Worm (Caenorhabditis elegans): ENCODE measurements around the gene Y81G3A.6.

The Y81G3A.6 gene

ce11 chrII:13083752-13084214 is 1.5 kb upstream of the Y81G3A.6 start, which contains the start of the genes Y81G3A.1 and gcn-2 (continued):
- peak; percentile 52 for TF ChIP-seq irx-1 (tag; optimal IDR thresholded peaks at IDR 0.05)
- no peak for TF ChIP-seq elt-3 (tag; optimal IDR thresholded peaks at IDR 0.05)
- peak; percentile 38 for TF ChIP-seq lin-15B (tag; optimal IDR thresholded peaks at IDR 0.05)
- TF ChIP-seq vab-15 (tag; optimal IDR thresholded peaks at IDR 0.05) = no peak
- TF ChIP-seq mep-1 (tag; optimal IDR thresholded peaks at IDR 0.05) = no peak
- TF ChIP-seq unc-62 (GFP tag; optimal IDR thresholded peaks at IDR 0.05) = no peak
- TF ChIP-seq ceh-90 (tag; optimal IDR thresholded peaks at IDR 0.05) = no peak
- TF ChIP-seq pqm-1 (tag; optimal IDR thresholded peaks at IDR 0.05) = no peak
- TF ChIP-seq nhr-90 (tag; optimal IDR thresholded peaks at IDR 0.05; ENCODE audit: poor library complexity) = peak; percentile 56
- TF ChIP-seq nhr-71 (tag; optimal IDR thresholded peaks at IDR 0.05) = peak; percentile 71
- TF ChIP-seq efl-1 (optimal IDR thresholded peaks at IDR 0.05) = peak; percentile 97 to 98
- TF ChIP-seq efl-1 (GFP tag; optimal IDR thresholded peaks at IDR 0.05 in 1 of 2) = peak; percentile 98 to 100
- no peak for TF ChIP-seq fkh-4 (tag; optimal IDR thresholded peaks at IDR 0.05; ENCODE audit: borderline replicate concordance)
- peak; percentile 16 for TF ChIP-seq fkh-8 (tag; optimal IDR thresholded peaks at IDR 0.05)
- peak; percentile 45 for TF ChIP-seq isw-1 (GFP tag; IDR thresholded peaks at IDR 0.05)
- TF ChIP-seq pax-3 (tag; optimal IDR thresholded peaks at IDR 0.05) = no peak
- no peak for TF ChIP-seq unc-98 (GFP tag; IDR thresholded peaks at IDR 0.05)
- TF ChIP-seq ztf-4 (tag; optimal IDR thresholded peaks at IDR 0.05) = no peak
- peak; percentile 26; the same call in 1 of the 2 replicates for TF ChIP-seq mab-9 (GFP tag; IDR thresholded peaks at IDR 0.05)
- TF ChIP-seq mdl-1 (tag; optimal IDR thresholded peaks at IDR 0.05) = no peak
- TF ChIP-seq nhr-19 (GFP tag; conservative IDR thresholded peaks at IDR 0.05) = peak; percentile 69
- TF ChIP-seq lin-39 (tag; optimal IDR thresholded peaks at IDR 0.05) = peak; percentile 9
- no peak for TF ChIP-seq skn-1 (tag; optimal IDR thresholded peaks at IDR 0.05)
- peak; percentile 68 for TF ChIP-seq tbx-2 (tag; optimal IDR thresholded peaks at IDR 0.05)
- TF ChIP-seq ceh-8 (GFP tag; optimal IDR thresholded peaks at IDR 0.05) = no peak
- no peak for TF ChIP-seq nhr-28 (tag; optimal IDR thresholded peaks at IDR 0.05)
- no peak for TF ChIP-seq nhr-12 (tag; optimal IDR thresholded peaks at IDR 0.05)
- TF ChIP-seq nhr-85 (tag) = peak; percentile 60
- peak; percentile 77 for TF ChIP-seq nhr-47 (tag; optimal IDR thresholded peaks at IDR 0.05)
- TF ChIP-seq ets-5 (GFP tag; IDR thresholded peaks at IDR 0.05) = no peak
- TF ChIP-seq blmp-1 (tag; optimal IDR thresholded peaks at IDR 0.05) = peak; percentile 84
- TF ChIP-seq nhr-76 (tag; optimal IDR thresholded peaks at IDR 0.05) = no peak
- no peak for TF ChIP-seq C34B4.2 (tag; optimal IDR thresholded peaks at IDR 0.05)
- peak; percentile 64 to 76 for TF ChIP-seq lsy-2 (tag; optimal IDR thresholded peaks at IDR 0.05)
- TF ChIP-seq rnt-1 (tag; optimal IDR thresholded peaks at IDR 0.05) = peak; percentile 74
- peak; percentile 23 for TF ChIP-seq zip-4 (GFP tag; optimal IDR thresholded peaks at IDR 0.05)
- TF ChIP-seq unc-86 (tag; optimal IDR thresholded peaks at IDR 0.05) = peak; percentile 11
- TF ChIP-seq sup-37 (GFP tag; optimal IDR thresholded peaks at IDR 0.05) = no peak
- TF ChIP-seq nhr-11 (tag; optimal IDR thresholded peaks at IDR 0.05) = no peak
- no peak for TF ChIP-seq sptf-1 (tag; optimal IDR thresholded peaks at IDR 0.05)
- no peak for TF ChIP-seq elt-2 (tag; optimal IDR thresholded peaks at IDR 0.05)
- peak; percentile 22 for TF ChIP-seq C04F5.9 (tag; optimal IDR thresholded peaks at IDR 0.05)
- TF ChIP-seq egl-13 (tag; optimal IDR thresholded peaks at IDR 0.05) = no peak
- no peak for TF ChIP-seq nhr-237 (tag; optimal IDR thresholded peaks at IDR 0.05)
- TF ChIP-seq nhr-77 (tag; optimal IDR thresholded peaks at IDR 0.05) = no peak
- no peak for TF ChIP-seq sox-4 (tag; optimal IDR thresholded peaks at IDR 0.05)
- TF ChIP-seq xbp-1 (tag; optimal IDR thresholded peaks at IDR 0.05) = peak; percentile 60
- TF ChIP-seq Y116A8C.19 (tag; optimal IDR thresholded peaks at IDR 0.05; ENCODE audit: borderline replicate concordance) = no peak
- TF ChIP-seq pag-3 (tag; optimal IDR thresholded peaks at IDR 0.05; ENCODE audit: borderline replicate concordance, insufficient read depth) = no peak
- TF ChIP-seq dpl-1 (GFP tag; optimal IDR thresholded peaks at IDR 0.05) = peak; percentile 95 to 97 (median 97)
- TF ChIP-seq swsn-7 (tag; optimal IDR thresholded peaks at IDR 0.05) = peak; percentile 65
- TF ChIP-seq nhr-20 (tag; optimal IDR thresholded peaks at IDR 0.05) = peak; percentile 51
- TF ChIP-seq lin-35 (GFP tag; optimal IDR thresholded peaks at IDR 0.05) = peak; percentile 97 to 98
